Fruit fly (Drosophila melanogaster) whole organism, wandering third instar larva: ENCODE measurements around the gene CG9961.

Source experiments
- Abd-B ChIP-seq: fragments of >200 bp; optimal IDR thresholded peaks from 2 replicates; lab custom pipeline; 2017; ENCODE audit warnings: missing biosample characterization, missing genetic modification characterization
- CrebA ChIP-seq: fragments of 200-800 bp; sonication (Bioruptor generic); optimal IDR thresholded peaks from 2 replicates; lab custom pipeline; 2016; ENCODE audit warnings: missing biosample characterization, mild to moderate bottlenecking, missing genetic modification characterization, borderline replicate concordance
- Hnf4 ChIP-seq: fragments of 200-800 bp; sonication (Bioruptor generic); optimal IDR thresholded peaks from 2 replicates; lab custom pipeline; 2016; ENCODE audit warnings: missing biosample characterization, mild to moderate bottlenecking, missing genetic modification characterization
- Hr83 ChIP-seq: fragments of 200-300 bp; sonication (Bioruptor generic); optimal IDR thresholded peaks from 2 replicates; lab custom pipeline; 2016; ENCODE audit warnings: missing biosample characterization, mild to moderate bottlenecking, missing genetic modification characterization, moderate library complexity; ENCODE audit not compliant: poor library complexity, severe bottlenecking
- Mio ChIP-seq: sonication (Bioruptor generic); optimal IDR thresholded peaks from 2 replicates; lab custom pipeline; 2016; ENCODE audit warnings: missing biosample characterization, missing genetic modification characterization
- Myc ChIP-seq: fragments of >200 bp; optimal IDR thresholded peaks from 2 replicates; lab custom pipeline; 2017
- Sp1 ChIP-seq: fragments of 200-800 bp; sonication (Bioruptor generic); optimal IDR thresholded peaks from 3 replicates; lab custom pipeline; 2019; ENCODE audit warnings: missing biosample characterization, mild to moderate bottlenecking, missing genetic modification characterization, moderate library complexity
- br ChIP-seq: fragments of 200-800 bp; sonication (Bioruptor generic); optimal IDR thresholded peaks from 2 replicates; lab custom pipeline; 2016; ENCODE audit warnings: missing biosample characterization, missing genetic modification characterization
- foxo ChIP-seq, 2 experiments: fragments of 200-800 bp; sonication (Bioruptor generic); optimal IDR thresholded peaks; 2 replicates in 1 of 2; 3 replicates in 1 of 2; lab custom pipeline; 2016 to 2017; ENCODE audit warnings: missing biosample characterization in 2 of 2, missing genetic modification characterization in 2 of 2
- h ChIP-seq: fragments of 200-800 bp; sonication (Bioruptor generic); optimal IDR thresholded peaks from 3 replicates; lab custom pipeline; 2016; ENCODE audit warnings: missing biosample characterization, mild to moderate bottlenecking, missing genetic modification characterization
- lola ChIP-seq: fragments of >200 bp; optimal IDR thresholded peaks from 2 replicates; lab custom pipeline; 2017; ENCODE audit warnings: missing biosample characterization, missing genetic modification characterization
- pan ChIP-seq: fragments of >200 bp; optimal IDR thresholded peaks from 2 replicates; lab custom pipeline; 2017
- psq ChIP-seq: fragments of 200-800 bp; sonication (Bioruptor generic); optimal IDR thresholded peaks from 3 replicates; lab custom pipeline; 2017; ENCODE audit warnings: missing biosample characterization, mild to moderate bottlenecking, missing genetic modification characterization, moderate library complexity
- woc ChIP-seq: sonication (Bioruptor generic); optimal IDR thresholded peaks from 2 replicates; lab custom pipeline; 2016; ENCODE audit warnings: missing biosample characterization, mild to moderate bottlenecking, missing genetic modification characterization

DNA sequence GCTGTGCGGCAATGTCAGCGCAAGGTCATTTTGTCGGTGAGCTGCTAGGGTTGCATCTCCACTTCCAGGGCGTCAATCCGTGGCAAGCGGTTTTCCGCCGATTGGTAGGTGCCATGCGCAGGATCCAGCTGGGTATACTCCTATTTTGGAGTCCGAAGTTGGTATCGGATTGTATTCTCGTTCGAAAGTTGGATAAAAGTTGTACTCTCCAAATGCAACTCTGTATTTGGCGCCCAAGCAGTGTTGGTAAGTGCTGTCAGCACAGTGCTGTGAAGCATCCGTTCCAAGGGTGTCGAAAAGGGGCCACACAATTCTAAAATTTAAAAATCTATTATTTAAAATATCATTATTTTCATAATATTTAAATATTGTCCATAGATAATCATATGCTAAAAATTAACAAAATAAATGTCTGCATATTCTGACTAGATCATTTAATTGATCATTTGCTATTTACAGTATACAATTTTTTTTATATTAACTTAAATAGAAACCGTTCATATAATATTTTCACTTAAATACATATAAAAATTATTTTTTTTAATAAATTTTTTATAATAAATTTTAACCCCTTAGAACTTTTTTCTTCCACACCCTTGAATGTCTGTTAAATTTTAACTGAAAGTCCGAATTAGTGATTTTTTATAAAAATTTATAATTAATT is 3.9 kb upstream of the CG9961 start:
- peak; percentile 79 for TF ChIP-seq Myc
- peak; percentile 39 for TF ChIP-seq Mio (GFP tag; lab: Kevin White, UChicago)
- TF ChIP-seq Hr83 (GFP tag; lab: Kevin White, UChicago): peak; percentile 91
- peak; percentile 94 for TF ChIP-seq Sp1 (GFP tag; lab: Kevin White, UChicago)
- no peak for TF ChIP-seq CrebA (GFP tag; lab: Kevin White, UChicago)
- no peak for TF ChIP-seq lola (GFP tag; lab: Kevin White, UChicago)
- TF ChIP-seq psq (GFP tag; lab: Kevin White, UChicago): peak; percentile 88
- no peak for TF ChIP-seq Abd-B
- peak; percentile 91 for TF ChIP-seq h (GFP tag; lab: Kevin White, UChicago)
- TF ChIP-seq Hnf4: no peak
- TF ChIP-seq br (GFP tag; lab: Kevin White, UChicago): peak; percentile 85
- no peak for TF ChIP-seq pan (lab: Kevin White, UChicago)
- TF ChIP-seq foxo (GFP tag; optimal IDR thresholded peaks at IDR 0.05; lab: Kevin White, UChicago): peak in 1 of 2 experiments; percentile 92
- TF ChIP-seq woc (GFP tag; lab: Kevin White, UChicago): peak; percentile 92
